Worm (Caenorhabditis elegans): ENCODE data around the gene F45E1.4.

The F45E1.4 gene

DNA sequence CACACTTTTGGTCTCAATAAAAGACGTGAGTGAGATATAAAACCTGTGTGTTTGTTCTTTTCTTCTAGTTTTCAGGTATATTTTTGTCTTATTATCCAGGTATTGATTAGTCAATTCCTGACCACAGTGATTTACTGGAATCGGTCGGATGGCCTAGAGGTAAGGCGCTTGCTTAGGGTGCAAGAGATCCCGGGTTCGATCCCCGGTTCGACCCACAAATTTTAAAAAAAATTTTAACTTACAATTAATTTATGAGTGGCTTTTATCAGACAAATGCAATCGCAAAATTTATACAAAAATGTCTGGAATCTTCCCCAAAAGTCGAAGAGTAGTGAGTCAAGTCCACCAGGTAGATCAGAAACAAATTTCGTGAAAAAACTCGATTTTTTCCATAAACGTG lies 51.6 kb downstream of the F45E1.4 start:
- TF ChIP-seq ztf-1 (GFP tag; conservative IDR thresholded peaks at IDR 0.05): no peak
